Worm (Caenorhabditis elegans) whole organism, L1 larva: ENCODE data around the gene F22F7.2.

ENCODE experiments used
- ama-1 ChIP-seq: fragments of 150-350 bp; optimal IDR thresholded peaks from 2 replicates; lab custom pipeline; 2014
- blmp-1 ChIP-seq: fragments of 150-350 bp; optimal IDR thresholded peaks from 2 replicates; lab custom pipeline; 2014; ENCODE audit warnings: missing biosample characterization, missing genetic modification characterization
- lsy-2 ChIP-seq, 2 experiments: fragments of 150-350 bp; optimal IDR thresholded peaks; 2 replicates each; lab custom pipeline; 2014; ENCODE audit warnings: missing biosample characterization in 2 of 2, missing genetic modification characterization in 2 of 2
- nhr-76 ChIP-seq: sonication (generic microtip); optimal IDR thresholded peaks from 2 replicates; lab custom pipeline; 2017; ENCODE audit warnings: missing biosample characterization, missing genetic modification characterization
- tlp-1 ChIP-seq: fragments of 150-350 bp; optimal IDR thresholded peaks from 2 replicates; lab custom pipeline; 2014; ENCODE audit warnings: missing biosample characterization, missing genetic modification characterization

DNA sequence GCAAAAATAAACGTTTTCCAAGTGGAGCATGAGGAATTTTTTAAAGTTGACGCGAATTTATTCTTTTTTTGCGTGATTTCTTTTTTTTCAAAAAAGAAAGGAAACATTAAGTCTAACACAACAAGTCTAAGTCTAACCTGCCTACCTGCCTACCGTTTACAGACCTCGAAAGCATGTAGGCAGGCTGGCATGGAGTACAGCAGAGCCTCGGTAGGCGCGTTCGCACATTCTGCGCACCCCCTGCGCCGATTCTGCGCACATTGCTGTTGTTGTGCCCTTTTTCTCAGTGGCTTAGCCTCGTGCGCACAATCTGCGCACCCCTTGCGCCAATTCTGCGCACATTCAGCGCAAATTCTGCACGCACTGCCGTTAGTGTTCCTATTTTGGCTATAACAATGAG, 38.7 kb upstream of the F22F7.2 start:
- no peak for TF ChIP-seq lsy-2 (tag; optimal IDR thresholded peaks at IDR 0.05; lab: Kevin White, UChicago)
- no peak for TF ChIP-seq nhr-76 (tag; lab: Kevin White, UChicago)
- TF ChIP-seq ama-1 (lab: Kevin White, UChicago), result no peak
- no peak for TF ChIP-seq tlp-1 (tag; lab: Kevin White, UChicago)
- no peak for TF ChIP-seq blmp-1
